Fruit fly (Drosophila melanogaster): Measurements from ENCODE around the gene Nmt.

Gene Nmt

dm6 chr3L:8187397-8187811 is 9.2 kb upstream of the Nmt start:
- no peak for TF ChIP-seq EcR (GFP tag; optimal IDR thresholded peaks at IDR 0.05)

- TF ChIP-seq pan (optimal IDR thresholded peaks at IDR 0.05) (no peak), EcR (GFP tag; optimal IDR thresholded peaks at IDR 0.05) (no peak), psq (optimal IDR thresholded peaks at IDR 0.05) (no peak), Dll (optimal IDR thresholded peaks at IDR 0.05) (no peak), usp (GFP tag; optimal IDR thresholded peaks at IDR 0.05) (no peak), CG8478 (optimal IDR thresholded peaks at IDR 0.05) (no peak)
Measured at dm6 chr3L:8186627-8187396, 8.6 kb upstream of the Nmt start, which contains the start of the genes ERR and Atg18a. TSS of gene ERR (minus strand) at chr3L:8186671. TSS of gene Atg18a (plus strand) at chr3L:8186857.

- no peak for TF ChIP-seq EcR (GFP tag; optimal IDR thresholded peaks at IDR 0.05)
- no peak for TF ChIP-seq psq (optimal IDR thresholded peaks at IDR 0.05)
- TF ChIP-seq pan (optimal IDR thresholded peaks at IDR 0.05), result no peak
- no peak for TF ChIP-seq CG8478 (optimal IDR thresholded peaks at IDR 0.05)
- no peak for TF ChIP-seq usp (GFP tag; optimal IDR thresholded peaks at IDR 0.05)
- no peak for TF ChIP-seq Dll (optimal IDR thresholded peaks at IDR 0.05)
Measured at dm6 chr3L:8185263-8186227, 7.3 kb upstream of the Nmt start.

dm6 chr3L:8180464-8181137 is 2.4 kb upstream of the Nmt start, which contains the start of the genes mthl7 and Uxs:
TSS of gene mthl7 (minus strand) at chr3L:8180514.
TSS of gene Uxs (plus strand) at chr3L:8180923.
- TF ChIP-seq psq (optimal IDR thresholded peaks at IDR 0.05) (no peak), pan (optimal IDR thresholded peaks at IDR 0.05) (no peak), Dll (optimal IDR thresholded peaks at IDR 0.05) (no peak), CG8478 (optimal IDR thresholded peaks at IDR 0.05) (no peak), usp (GFP tag; optimal IDR thresholded peaks at IDR 0.05) (no peak), EcR (GFP tag; optimal IDR thresholded peaks at IDR 0.05) (no peak)

- TF ChIP-seq pan (optimal IDR thresholded peaks at IDR 0.05) (no peak), CG8478 (optimal IDR thresholded peaks at IDR 0.05) (no peak), Dll (optimal IDR thresholded peaks at IDR 0.05) (no peak)
Measured at dm6 chr3L:8175818-8176217, 2.4 kb downstream of the Nmt start, which contains the start of gene RecQ4. TSS of gene RecQ4 (minus strand) at chr3L:8175978.

dm6 chr3L:8165436-8165835 is 12.8 kb downstream of the Nmt start, which contains the start of gene CG13675:
TSS of gene CG13675 (minus strand) at chr3L:8165518.
- no peak for TF ChIP-seq usp (GFP tag; optimal IDR thresholded peaks at IDR 0.05)
- TF ChIP-seq pan (optimal IDR thresholded peaks at IDR 0.05), result no peak
- no peak for TF ChIP-seq EcR (GFP tag; optimal IDR thresholded peaks at IDR 0.05)
- no peak for TF ChIP-seq psq (optimal IDR thresholded peaks at IDR 0.05)
- no peak for TF ChIP-seq CG8478 (optimal IDR thresholded peaks at IDR 0.05)

dm6 chr3L:8159724-8160422 is 18.4 kb downstream of the Nmt start, which contains the start of gene CG43886:
TSS of gene CG43886 (minus strand) at chr3L:8159774.
- TF ChIP-seq psq (optimal IDR thresholded peaks at IDR 0.05) (no peak), pan (optimal IDR thresholded peaks at IDR 0.05) (no peak), usp (GFP tag; optimal IDR thresholded peaks at IDR 0.05) (no peak)

dm6 chr3L:8158715-8159380 is 19.4 kb downstream of the Nmt start, which contains the start of gene CG42445:
TSS of gene CG42445 (minus strand) at chr3L:8158900.
- TF ChIP-seq CG8478 (optimal IDR thresholded peaks at IDR 0.05) (no peak), pan (optimal IDR thresholded peaks at IDR 0.05) (no peak), EcR (GFP tag; optimal IDR thresholded peaks at IDR 0.05) (no peak), Dll (optimal IDR thresholded peaks at IDR 0.05) (no peak), psq (optimal IDR thresholded peaks at IDR 0.05) (no peak), usp (GFP tag; optimal IDR thresholded peaks at IDR 0.05) (no peak)

dm6 chr3L:8157079-8157478 is 21.1 kb downstream of the Nmt start:
- TF ChIP-seq usp (GFP tag; optimal IDR thresholded peaks at IDR 0.05), result no peak

- TF ChIP-seq CG8478 (optimal IDR thresholded peaks at IDR 0.05), result no peak
- no peak for TF ChIP-seq Dll (optimal IDR thresholded peaks at IDR 0.05)
- TF ChIP-seq usp (GFP tag; optimal IDR thresholded peaks at IDR 0.05), result no peak
- no peak for TF ChIP-seq EcR (GFP tag; optimal IDR thresholded peaks at IDR 0.05)
- TF ChIP-seq psq (optimal IDR thresholded peaks at IDR 0.05), result no peak
- no peak for TF ChIP-seq pan (optimal IDR thresholded peaks at IDR 0.05)
Measured at dm6 chr3L:8156199-8156598, 22.0 kb downstream of the Nmt start.

- no peak for TF ChIP-seq EcR (GFP tag; optimal IDR thresholded peaks at IDR 0.05)
- no peak for TF ChIP-seq psq (optimal IDR thresholded peaks at IDR 0.05)
- no peak for TF ChIP-seq usp (GFP tag; optimal IDR thresholded peaks at IDR 0.05)
- no peak for TF ChIP-seq pan (optimal IDR thresholded peaks at IDR 0.05)
Measured at dm6 chr3L:8155324-8155723, 22.9 kb downstream of the Nmt start.
